Worm (Caenorhabditis elegans): ENCODE results near the gene C50F4.9.

Gene C50F4.9

DNA sequence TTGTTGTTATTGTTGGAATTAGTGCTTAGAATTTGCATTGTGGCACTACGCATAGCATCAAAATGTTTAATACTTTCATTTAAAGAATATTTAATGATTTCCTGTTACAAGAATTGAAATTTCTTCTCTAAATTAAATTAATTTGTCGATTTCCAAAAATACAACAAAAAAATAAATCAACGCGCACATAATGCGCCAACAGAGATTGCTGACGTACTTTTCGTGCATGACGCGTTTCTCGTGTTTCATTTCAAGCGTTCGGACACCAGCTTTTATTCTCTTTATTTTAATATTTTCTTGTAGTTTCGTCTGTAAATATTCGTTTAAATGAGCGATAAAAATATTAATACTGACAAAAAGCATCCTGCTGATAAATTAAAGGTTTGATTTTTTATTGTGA is 10.4 kb downstream of the C50F4.9 start, which contains the start of gene eif-2Bdelta:
Gene eif-2Bdelta (plus strand): TSS at position 235 of the 400 bp plus-strand sequence.
- no peak for TF ChIP-seq nhr-25 (tag; optimal IDR thresholded peaks at IDR 0.05)
- TF ChIP-seq nhr-23 (tag; optimal IDR thresholded peaks at IDR 0.05), result peak; percentile 20
- no peak for TF ChIP-seq nhr-67 (tag; optimal IDR thresholded peaks at IDR 0.05)
- TF ChIP-seq fkh-10 (GFP tag; optimal IDR thresholded peaks at IDR 0.05), result peak; percentile 23
- no peak for TF ChIP-seq lsy-12 (tag; optimal IDR thresholded peaks at IDR 0.05)
- no peak for TF ChIP-seq tbx-2 (tag; optimal IDR thresholded peaks at IDR 0.05)
- no peak for TF ChIP-seq R02D3.7 (tag; optimal IDR thresholded peaks at IDR 0.05)
- TF ChIP-seq elt-2 (tag; optimal IDR thresholded peaks at IDR 0.05), result peak; percentile 7
- TF ChIP-seq sea-2 (GFP tag; optimal IDR thresholded peaks at IDR 0.05), result no peak
- TF ChIP-seq pha-4 (tag; optimal IDR thresholded peaks at IDR 0.05), result peak; percentile 73
- TF ChIP-seq elt-3 (tag; optimal IDR thresholded peaks at IDR 0.05), result no peak
- TF ChIP-seq snpc-4 (tag; optimal IDR thresholded peaks at IDR 0.05), result peak; percentile 46
- no peak for TF ChIP-seq nhr-11 (tag; optimal IDR thresholded peaks at IDR 0.05)
- TF ChIP-seq lin-15B (tag; optimal IDR thresholded peaks at IDR 0.05), result peak; percentile 30
- TF ChIP-seq fkh-2 (tag; optimal IDR thresholded peaks at IDR 0.05), result no peak
- TF ChIP-seq daf-12 (tag; optimal IDR thresholded peaks at IDR 0.05), result no peak
- peak; percentile 45 for TF ChIP-seq nfya-1 (tag; optimal IDR thresholded peaks at IDR 0.05; ENCODE audit: insufficient read depth)
- TF ChIP-seq hmg-11 (tag; optimal IDR thresholded peaks at IDR 0.05), result peak; percentile 28
- peak; percentile 14 for TF ChIP-seq jun-1 (tag; optimal IDR thresholded peaks at IDR 0.05)
- TF ChIP-seq nhr-77 (tag; optimal IDR thresholded peaks at IDR 0.05), result no peak

DNA sequence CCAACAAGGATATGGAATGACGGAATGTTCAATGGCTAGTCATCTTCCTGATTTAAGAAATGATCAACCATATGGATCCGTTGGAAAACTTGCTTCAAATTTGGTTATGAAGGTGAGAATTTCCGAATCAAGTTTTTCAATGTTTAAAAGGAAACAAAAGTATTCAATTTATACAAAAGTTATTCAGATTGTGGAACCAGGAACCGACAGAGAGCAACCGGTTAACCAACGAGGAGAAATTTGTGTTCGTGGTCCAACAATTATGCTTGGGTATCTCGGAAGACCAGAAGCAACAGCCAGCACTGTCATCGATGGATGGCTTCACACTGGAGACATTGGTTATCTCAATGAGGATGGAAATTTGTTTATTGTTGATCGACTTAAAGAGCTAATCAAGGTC is 14.4 kb downstream of the C50F4.9 start:
- TF ChIP-seq nhr-77 (tag; optimal IDR thresholded peaks at IDR 0.05), result no peak
- TF ChIP-seq nhr-12 (tag; optimal IDR thresholded peaks at IDR 0.05), result no peak
- no peak for TF ChIP-seq mml-1 (tag; optimal IDR thresholded peaks at IDR 0.05)
- no peak for TF ChIP-seq unc-39 (tag; optimal IDR thresholded peaks at IDR 0.05)
- TF ChIP-seq jun-1 (tag; optimal IDR thresholded peaks at IDR 0.05), result no peak
- no peak for TF ChIP-seq fos-1 (tag; optimal IDR thresholded peaks at IDR 0.05)
- TF ChIP-seq ceh-28 (tag; optimal IDR thresholded peaks at IDR 0.05), result no peak
- TF ChIP-seq tbx-2 (tag; optimal IDR thresholded peaks at IDR 0.05), result no peak
- no peak for TF ChIP-seq unc-62 (GFP tag; optimal IDR thresholded peaks at IDR 0.05)
- no peak for TF ChIP-seq nhr-11 (tag; optimal IDR thresholded peaks at IDR 0.05)
- no peak for TF ChIP-seq lin-15B (tag; optimal IDR thresholded peaks at IDR 0.05)

DNA sequence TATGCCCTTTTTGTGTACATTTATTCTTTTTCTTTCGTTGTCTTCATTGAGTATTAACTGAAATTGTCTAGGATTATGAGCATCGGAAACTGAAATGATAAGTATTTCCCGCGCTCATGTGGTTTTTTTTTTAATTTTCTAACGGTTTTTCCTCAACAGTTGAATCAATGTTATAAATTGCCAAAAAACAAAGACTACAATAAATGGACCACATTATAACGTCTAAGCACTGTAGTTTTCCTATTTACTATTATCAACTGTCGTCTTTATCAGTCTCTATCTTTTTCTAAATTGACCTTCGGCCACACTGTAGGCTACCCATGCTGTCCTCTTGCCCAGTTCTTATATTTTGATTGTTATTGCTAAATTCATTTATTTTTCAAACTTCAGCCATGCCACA is 16.3 kb downstream of the C50F4.9 start, which contains the start of gene acs-14:
Gene acs-14 (plus strand): TSS at position 391 of the 400 bp plus-strand sequence.
- TF ChIP-seq elt-2 (tag; optimal IDR thresholded peaks at IDR 0.05) (peak; percentile 67), nhr-237 (tag; optimal IDR thresholded peaks at IDR 0.05) (no peak), pha-4 (tag; optimal IDR thresholded peaks at IDR 0.05) (peak; percentile 1), fos-1 (tag; optimal IDR thresholded peaks at IDR 0.05) (no peak)

DNA sequence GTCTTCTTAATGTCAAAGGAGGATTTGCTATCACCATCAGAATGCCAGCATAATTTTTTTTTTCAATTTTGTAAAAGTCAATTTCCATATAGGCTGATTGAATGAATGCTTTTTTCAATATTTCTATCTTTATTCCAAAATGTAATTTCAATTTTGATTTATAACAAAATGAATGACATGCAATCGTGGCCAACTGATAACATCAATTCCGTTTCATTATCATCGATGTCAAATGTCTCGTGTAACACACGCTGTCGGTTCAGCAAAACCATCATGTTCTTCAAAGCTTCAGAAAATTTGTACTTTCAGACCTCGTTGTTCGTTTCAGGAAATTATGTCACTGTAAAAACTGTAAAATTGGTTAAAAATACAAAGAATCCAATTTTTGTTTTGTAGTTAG is 17.1 kb downstream of the C50F4.9 start:
- TF ChIP-seq nhr-25 (tag; optimal IDR thresholded peaks at IDR 0.05), result no peak
- peak; percentile 82 for TF ChIP-seq elt-2 (tag; optimal IDR thresholded peaks at IDR 0.05)
- peak; percentile 80 for TF ChIP-seq pqm-1 (tag; optimal IDR thresholded peaks at IDR 0.05)

DNA sequence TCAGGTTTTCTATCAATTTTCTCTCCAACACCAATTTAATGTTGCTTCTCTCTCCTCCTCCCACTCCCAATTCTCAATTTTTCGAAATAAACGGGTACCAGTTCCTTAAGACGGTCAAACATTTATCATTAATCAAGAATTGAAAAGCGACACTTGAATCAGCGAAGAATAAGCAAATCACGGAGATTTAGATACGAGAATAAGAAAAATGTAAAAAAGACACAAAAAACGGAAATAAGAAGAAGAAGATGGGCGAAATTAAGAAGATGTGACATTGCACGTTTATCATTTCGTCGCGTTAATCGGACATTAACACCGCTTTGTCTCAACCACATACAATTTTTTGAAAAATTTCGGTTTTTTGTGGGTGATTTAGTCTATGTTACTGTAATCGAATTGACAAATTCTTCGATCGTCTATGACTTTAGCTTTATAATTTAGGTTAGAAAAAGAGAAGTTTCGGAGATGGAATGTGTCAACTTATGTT is 19.5 kb downstream of the C50F4.9 start, which contains the start of gene haao-1:
Gene haao-1 (plus strand): TSS at position 437 of the 487 bp plus-strand sequence.
- TF ChIP-seq nhr-25 (tag; optimal IDR thresholded peaks at IDR 0.05) (peak; percentile 49), nhr-23 (tag; optimal IDR thresholded peaks at IDR 0.05) (peak; percentile 41), daf-12 (tag; optimal IDR thresholded peaks at IDR 0.05) (no peak), R02D3.7 (tag; optimal IDR thresholded peaks at IDR 0.05) (no peak), ceh-9 (tag; optimal IDR thresholded peaks at IDR 0.05) (no peak), lin-15B (tag; optimal IDR thresholded peaks at IDR 0.05) (no peak), ceh-82 (tag; optimal IDR thresholded peaks at IDR 0.05) (no peak)

DNA sequence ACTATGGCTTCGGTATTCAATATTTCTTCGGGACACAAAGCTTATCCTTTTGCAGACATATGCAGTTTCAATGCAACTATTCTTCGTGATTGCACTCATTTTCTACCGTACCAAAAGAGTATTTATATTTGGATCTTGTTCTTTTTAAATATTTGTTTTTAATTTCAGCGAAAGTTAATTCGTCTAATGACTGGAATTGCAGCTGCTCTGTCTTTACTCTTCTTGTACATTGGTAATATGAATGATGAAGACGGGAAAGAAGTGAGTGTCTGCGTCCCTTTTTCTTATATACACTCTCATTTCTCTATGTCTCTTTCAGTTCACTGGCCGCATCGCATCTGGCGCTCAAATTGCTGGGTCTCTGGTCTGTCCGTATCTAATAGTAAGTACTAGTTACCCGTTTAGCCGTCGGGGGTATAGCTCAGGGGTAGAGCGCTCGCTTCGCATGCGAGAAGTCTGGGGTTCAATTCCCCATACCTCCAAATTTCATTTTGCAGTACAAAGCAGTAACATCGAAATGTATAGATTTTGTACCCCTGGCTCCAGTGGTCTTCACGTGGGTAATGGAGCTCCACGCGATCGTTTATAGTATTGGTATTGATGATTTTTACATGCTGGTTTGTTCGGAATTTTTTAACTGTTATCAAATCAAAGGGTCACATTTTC is 20.7 kb downstream of the C50F4.9 start:
- TF ChIP-seq fos-1 (tag; optimal IDR thresholded peaks at IDR 0.05) (no peak), nhr-76 (tag; optimal IDR thresholded peaks at IDR 0.05) (no peak), lsy-12 (tag; optimal IDR thresholded peaks at IDR 0.05) (peak; percentile 42), elt-3 (tag; optimal IDR thresholded peaks at IDR 0.05) (no peak), ztf-11 (tag; optimal IDR thresholded peaks at IDR 0.05) (no peak), nhr-12 (tag; optimal IDR thresholded peaks at IDR 0.05) (no peak), unc-62 (GFP tag; optimal IDR thresholded peaks at IDR 0.05) (no peak), elt-2 (tag; optimal IDR thresholded peaks at IDR 0.05) (peak; percentile 52), mml-1 (tag; optimal IDR thresholded peaks at IDR 0.05) (no peak), R02D3.7 (tag; optimal IDR thresholded peaks at IDR 0.05) (no peak), nhr-43 (tag; optimal IDR thresholded peaks at IDR 0.05; ENCODE audit: poor library complexity, severe bottlenecking) (peak; percentile 77), nhr-237 (tag; optimal IDR thresholded peaks at IDR 0.05) (no peak), elt-1 (tag; optimal IDR thresholded peaks at IDR 0.05) (peak; percentile 33), tbx-2 (tag; optimal IDR thresholded peaks at IDR 0.05) (peak; percentile 48), nhr-67 (tag; optimal IDR thresholded peaks at IDR 0.05) (no peak), mdl-1 (tag; optimal IDR thresholded peaks at IDR 0.05) (no peak), aly-2 (tag; optimal IDR thresholded peaks at IDR 0.05) (no peak), nhr-25 (tag; optimal IDR thresholded peaks at IDR 0.05) (peak; percentile 50), nhr-11 (tag; optimal IDR thresholded peaks at IDR 0.05) (no peak), ceh-28 (tag; optimal IDR thresholded peaks at IDR 0.05) (no peak), skn-1 (tag; optimal IDR thresholded peaks at IDR 0.05) (no peak), eor-1 (tag; optimal IDR thresholded peaks at IDR 0.05) (no peak), jun-1 (tag; optimal IDR thresholded peaks at IDR 0.05) (peak; percentile 17), daf-12 (tag; optimal IDR thresholded peaks at IDR 0.05) (no peak)

Measured in whole organism, L3 larva.